Worm (Caenorhabditis elegans): ENCODE data around the gene C54H2.4.

Gene C54H2.4

DNA sequence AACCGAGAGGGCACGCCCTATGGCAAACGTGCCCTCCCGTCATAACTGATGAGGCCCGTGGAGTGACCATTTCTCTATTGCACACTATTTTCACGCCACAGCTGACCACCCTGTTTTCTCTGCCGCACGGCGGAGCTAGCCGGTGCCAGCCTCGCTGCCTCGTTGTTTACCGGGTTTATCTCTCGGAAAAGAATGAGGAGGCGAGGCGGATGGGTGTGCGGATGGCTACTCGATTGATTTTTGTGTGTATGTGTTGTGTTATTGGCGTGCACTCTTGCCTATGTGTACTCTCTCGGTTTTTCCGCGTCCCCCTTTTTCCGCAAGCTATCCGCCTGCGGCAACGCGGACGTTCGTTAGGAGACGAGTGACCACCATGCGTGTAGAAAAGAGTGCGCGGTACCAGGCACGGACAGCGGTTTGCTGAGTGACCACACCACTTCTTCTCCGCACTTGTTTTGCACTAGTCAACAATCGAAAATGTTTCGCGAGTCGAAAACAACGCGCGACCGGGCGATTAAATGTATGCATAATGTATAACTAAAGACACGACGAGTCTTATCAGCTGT, 41.5 kb upstream of the C54H2.4 start (continued):
- no peak for TF ChIP-seq ceh-82 (tag; optimal IDR thresholded peaks at IDR 0.05)
- TF ChIP-seq F37D6.2 (tag; optimal IDR thresholded peaks at IDR 0.05) = peak; percentile 76
- 0 out of 2 replicates have a peak, but pooled peaks have one; percentile 63 for TF ChIP-seq saeg-2 (GFP tag; IDR thresholded peaks at IDR 0.05)
- no peak for TF ChIP-seq nhr-42 (GFP tag; IDR thresholded peaks at IDR 0.05)
- peak; percentile 89 for TF ChIP-seq mxl-3 (GFP tag; optimal IDR thresholded peaks at IDR 0.05)
- no peak for TF ChIP-seq T20F7.1 (GFP tag; optimal IDR thresholded peaks at IDR 0.05)

DNA sequence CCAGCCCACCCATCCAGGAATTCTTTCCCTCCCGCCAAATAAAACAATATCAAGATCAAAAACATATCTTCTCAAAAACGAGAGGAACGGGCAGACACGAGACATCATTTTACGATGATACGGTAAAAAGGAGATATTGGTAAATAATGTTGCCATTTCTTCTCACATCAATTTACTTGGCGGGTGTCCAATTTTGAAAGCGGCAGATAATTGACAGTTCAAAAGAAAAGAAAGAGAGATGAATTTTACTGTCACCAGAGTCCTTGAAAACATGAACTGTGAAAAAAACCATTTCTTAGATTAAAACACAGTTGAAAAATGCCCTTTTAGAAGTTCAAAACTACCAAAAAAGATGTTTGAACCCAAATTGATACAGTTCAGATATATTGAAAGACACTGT, 40.1 kb upstream of the C54H2.4 start:
- TF ChIP-seq snpc-1.2 (GFP tag; IDR thresholded peaks at IDR 0.05) (no peak), nhr-10 (tag; optimal IDR thresholded peaks at IDR 0.05) (no peak), lir-3 (tag; optimal IDR thresholded peaks at IDR 0.05) (no peak), F49E8.2 (tag; optimal IDR thresholded peaks at IDR 0.05; ENCODE audit: borderline replicate concordance) (no peak), mdl-1 (tag; optimal IDR thresholded peaks at IDR 0.05) (peak in 1 of 2 experiments; percentile 38), zag-1 (tag; optimal IDR thresholded peaks at IDR 0.05) (no peak), hlh-30 (tag; optimal IDR thresholded peaks at IDR 0.05; ENCODE audit: insufficient read depth) (peak; percentile 17), mep-1 (tag; optimal IDR thresholded peaks at IDR 0.05) (peak; percentile 31), hlh-11 (tag; optimal IDR thresholded peaks at IDR 0.05) (no peak), zip-2 (tag; optimal IDR thresholded peaks at IDR 0.05) (no peak), unc-39 (tag; optimal IDR thresholded peaks at IDR 0.05) (no peak), nhr-25 (tag; optimal IDR thresholded peaks at IDR 0.05; ENCODE audit: borderline replicate concordance, insufficient read depth) (peak; percentile 20), nhr-42 (GFP tag; IDR thresholded peaks at IDR 0.05) (no peak), aha-1 (tag) (peak; percentile 44), spr-3 (GFP tag; optimal IDR thresholded peaks at IDR 0.05) (no peak), ama-1 (optimal IDR thresholded peaks at IDR 0.05) (no peak), nhr-28 (tag; optimal IDR thresholded peaks at IDR 0.05) (peak; percentile 67)

DNA sequence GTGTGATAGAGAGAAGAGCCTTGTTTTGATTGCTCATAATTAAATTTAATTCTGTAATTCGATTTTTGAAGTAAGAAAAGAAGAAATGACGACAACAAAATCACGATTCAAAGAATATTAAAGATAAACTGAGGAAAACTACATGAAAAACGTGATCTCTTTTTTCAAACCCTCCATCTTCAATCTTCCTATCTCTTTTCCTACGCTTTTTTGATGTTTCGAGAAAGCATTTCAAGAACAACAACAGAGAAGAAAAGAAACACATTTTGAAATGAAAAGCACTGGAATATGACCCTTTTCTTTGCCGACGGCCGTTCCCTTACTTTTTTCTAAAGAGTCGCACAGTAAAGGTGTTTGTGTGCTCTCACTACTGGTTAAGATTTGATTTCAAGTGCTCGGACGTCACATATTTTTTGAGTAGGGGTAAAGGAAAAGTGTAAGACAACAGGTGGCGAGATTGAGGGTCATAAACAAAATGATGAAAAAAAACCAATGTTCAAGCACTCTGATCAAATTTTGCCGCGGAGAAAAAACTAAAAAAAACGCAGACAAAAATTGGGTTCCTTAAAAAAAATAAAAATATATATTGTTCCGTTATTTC, 35.4 kb upstream of the C54H2.4 start, which contains the start of gene F13D11.3:
Gene F13D11.3 (minus strand): TSS at position 51 of the 601 bp plus-strand sequence.
- TF ChIP-seq snpc-1.2 (GFP tag; IDR thresholded peaks at IDR 0.05) = no peak
- TF ChIP-seq unc-62 (GFP tag; optimal IDR thresholded peaks at IDR 0.05 in 1 of 2) = peak in 1 of 2 experiments; percentile 77
- no peak for TF ChIP-seq unc-62 (tag; optimal IDR thresholded peaks at IDR 0.05)
- no peak for TF ChIP-seq lin-29 (GFP tag; IDR thresholded peaks at IDR 0.05)
- peak in 1 of 2 experiments; percentile 34 for TF ChIP-seq daf-16 (GFP tag; optimal IDR thresholded peaks at IDR 0.05)
- no peak for TF ChIP-seq daf-16 (tag; optimal IDR thresholded peaks at IDR 0.05)

DNA sequence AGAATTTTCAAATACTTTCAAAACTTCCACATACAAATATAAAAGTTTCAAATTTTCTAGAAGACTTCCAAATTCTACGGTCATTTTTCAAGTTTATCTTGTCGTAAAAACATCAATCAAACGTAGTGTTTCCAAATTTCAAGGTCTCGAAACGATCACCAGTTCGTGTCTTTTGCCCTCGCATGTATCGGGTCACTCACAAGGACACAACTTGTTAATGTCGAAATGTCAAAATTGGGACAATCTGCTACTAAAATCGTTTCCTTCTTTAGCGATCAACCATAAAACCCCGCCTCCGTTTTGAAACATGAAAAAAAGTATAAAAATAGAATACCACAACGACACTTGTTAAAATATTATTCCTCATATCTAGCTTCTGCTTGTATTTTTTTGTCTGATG, 32.9 kb upstream of the C54H2.4 start:
- TF ChIP-seq unc-62 (GFP tag; optimal IDR thresholded peaks at IDR 0.05 in 1 of 2) (peak in 1 of 2 experiments; percentile 96), unc-62 (tag; optimal IDR thresholded peaks at IDR 0.05) (no peak), arid-1 (GFP tag; conservative IDR thresholded peaks at IDR 0.05) (no peak), nhr-25 (tag; optimal IDR thresholded peaks at IDR 0.05; ENCODE audit: borderline replicate concordance, insufficient read depth) (peak; percentile 81)

DNA sequence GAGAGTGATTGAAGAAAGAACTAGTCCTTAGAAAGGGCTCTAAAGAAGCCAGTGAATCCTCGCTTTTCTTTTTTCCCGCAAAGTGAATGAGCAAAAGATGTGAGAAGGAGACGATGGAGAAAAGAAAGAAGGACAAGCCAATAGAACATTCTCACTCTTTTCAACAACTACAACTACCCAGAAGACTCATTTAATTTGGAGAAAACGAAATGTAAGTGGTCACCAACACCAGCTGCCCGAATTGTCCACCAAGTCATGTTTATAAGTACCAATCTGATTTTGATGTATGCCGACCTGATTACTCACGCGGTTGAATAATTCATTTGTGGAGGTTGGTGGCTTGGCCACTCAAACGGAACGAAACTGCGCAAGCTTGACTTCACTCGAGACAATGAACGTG, 32.0 kb upstream of the C54H2.4 start:
- TF ChIP-seq fkh-10 (GFP tag; optimal IDR thresholded peaks at IDR 0.05) = no peak
- no peak for TF ChIP-seq hlh-11 (tag; optimal IDR thresholded peaks at IDR 0.05)
- TF ChIP-seq fos-1 (tag; optimal IDR thresholded peaks at IDR 0.05) = no peak
- TF ChIP-seq nhr-42 (GFP tag; IDR thresholded peaks at IDR 0.05) = no peak
- TF ChIP-seq tag-97 (GFP tag; IDR thresholded peaks at IDR 0.05) = no peak
- TF ChIP-seq zfp-2 (tag; optimal IDR thresholded peaks at IDR 0.05) = no peak
- no peak for TF ChIP-seq Y5F2A.4 (GFP tag; optimal IDR thresholded peaks at IDR 0.05)
- TF ChIP-seq madf-5 (GFP tag; IDR thresholded peaks at IDR 0.05) = no peak
- TF ChIP-seq nhr-76 (tag; optimal IDR thresholded peaks at IDR 0.05) = no peak
- TF ChIP-seq R02D3.7 (tag; optimal IDR thresholded peaks at IDR 0.05) = no peak
- TF ChIP-seq nhr-6 (tag; optimal IDR thresholded peaks at IDR 0.05) = no peak
- no peak for TF ChIP-seq ceh-82 (tag; optimal IDR thresholded peaks at IDR 0.05)
- no peak for TF ChIP-seq ztf-11 (tag; optimal IDR thresholded peaks at IDR 0.05)

All from whole organism, L4 larva.